Fruit fly (Drosophila melanogaster): ENCODE results near the gene CG32448.

- TF ChIP-seq HLH106 (tag; optimal IDR thresholded peaks at IDR 0.05), result no peak
- no peak for TF ChIP-seq psq (GFP tag; optimal IDR thresholded peaks at IDR 0.05)
- no peak for TF ChIP-seq foxo (GFP tag; optimal IDR thresholded peaks at IDR 0.05)
- no peak for TF ChIP-seq N (GFP tag; optimal IDR thresholded peaks at IDR 0.05)
- no peak for TF ChIP-seq sage (GFP tag; optimal IDR thresholded peaks at IDR 0.05)
- TF ChIP-seq h (GFP tag; optimal IDR thresholded peaks at IDR 0.05), result no peak
- TF ChIP-seq pan (optimal IDR thresholded peaks at IDR 0.05), result no peak
Measured at dm6 chr3L:21823236-21823635, 5.0 kb downstream of the CG32448 start, which contains the start of gene CG7407.
